Fruit fly (Drosophila melanogaster): ENCODE measurements around the gene CG9853.

The CG9853 gene

dm6 chr3R:4397403-4398079, 4.3 kb downstream of the CG9853 start, which contains the start of gene CG9855 (continued):
- TF ChIP-seq CG3065 (GFP tag; optimal IDR thresholded peaks at IDR 0.05) (no peak), lbe (GFP tag; optimal IDR thresholded peaks at IDR 0.05) (no peak), btn (GFP tag; optimal IDR thresholded peaks at IDR 0.05) (no peak), CG8290 (GFP tag; optimal IDR thresholded peaks at IDR 0.05) (peak; percentile 24), CG8290 (tag; optimal IDR thresholded peaks at IDR 0.05) (peak in 1 of 2 experiments; percentile 20), CG15601 (tag; optimal IDR thresholded peaks at IDR 0.05) (peak; percentile 37), chif (GFP tag; optimal IDR thresholded peaks at IDR 0.05) (no peak), CG34422 (GFP tag; IDR thresholded peaks at IDR 0.05) (no peak), CG10431 (GFP tag; optimal IDR thresholded peaks at IDR 0.05) (peak; percentile 11), Neu2 (GFP tag; optimal IDR thresholded peaks at IDR 0.05; ENCODE audit: borderline replicate concordance) (no peak), ERR (GFP tag; optimal IDR thresholded peaks at IDR 0.05) (no peak), CG12104 (GFP tag; optimal IDR thresholded peaks at IDR 0.05) (no peak), pho (GFP tag; optimal IDR thresholded peaks at IDR 0.05) (no peak), mam (GFP tag; optimal IDR thresholded peaks at IDR 0.05) (no peak), gt (GFP tag; IDR thresholded peaks at IDR 0.05) (no peak), CG3726 (GFP tag; IDR thresholded peaks at IDR 0.05) (no peak), CG14710 (tag; optimal IDR thresholded peaks at IDR 0.05) (peak; percentile 43), CG34376 (GFP tag; optimal IDR thresholded peaks at IDR 0.05) (no peak), Dfd (GFP tag; optimal IDR thresholded peaks at IDR 0.05) (no peak), ap (GFP tag; IDR thresholded peaks at IDR 0.05) (no peak), ftz-f1 (GFP tag; optimal IDR thresholded peaks at IDR 0.05) (peak; percentile 59), CG9932 (GFP tag; IDR thresholded peaks at IDR 0.05) (no peak), CG11398 (GFP tag; optimal IDR thresholded peaks at IDR 0.05) (no peak), yki (optimal IDR thresholded peaks at IDR 0.05) (no peak), esg (GFP tag; conservative IDR thresholded peaks at IDR 0.05) (no peak), sc (optimal IDR thresholded peaks at IDR 0.05) (no peak), sc (GFP tag; optimal IDR thresholded peaks at IDR 0.05) (no peak), NC2β (GFP tag; optimal IDR thresholded peaks at IDR 0.05) (no peak), ab (GFP tag; optimal IDR thresholded peaks at IDR 0.05) (no peak), Max (GFP tag; optimal IDR thresholded peaks at IDR 0.05) (no peak), Side (GFP tag; optimal IDR thresholded peaks at IDR 0.05) (no peak), Lpt (GFP tag; optimal IDR thresholded peaks at IDR 0.05) (no peak), CG6813 (GFP tag; optimal IDR thresholded peaks at IDR 0.05) (no peak), fd3F (GFP tag; optimal IDR thresholded peaks at IDR 0.05) (no peak), CG12391 (tag; optimal IDR thresholded peaks at IDR 0.05) (no peak), CG18011 (GFP tag; optimal IDR thresholded peaks at IDR 0.05) (no peak), tll (GFP tag; optimal IDR thresholded peaks at IDR 0.05) (no peak), tgo (GFP tag; IDR thresholded peaks at IDR 0.05) (no peak), psq (GFP tag; optimal IDR thresholded peaks at IDR 0.05) (no peak), knrl (GFP tag; IDR thresholded peaks at IDR 0.05; ENCODE audit: partially characterized antibody) (0 out of 3 replicates have a peak, but pooled peaks have one; percentile 11), hbn (GFP tag; IDR thresholded peaks at IDR 0.05; ENCODE audit: partially characterized antibody) (peak; percentile 37; the same call in 1 of the 2 replicates), Camta (GFP tag; optimal IDR thresholded peaks at IDR 0.05) (no peak), CG17385 (GFP tag; optimal IDR thresholded peaks at IDR 0.05) (no peak), Xbp1 (GFP tag; optimal IDR thresholded peaks at IDR 0.05) (no peak), kah (GFP tag; optimal IDR thresholded peaks at IDR 0.05) (no peak), CG10366 (GFP tag; IDR thresholded peaks at IDR 0.05) (no peak), nom (GFP tag; optimal IDR thresholded peaks at IDR 0.05) (no peak), HLH3B (GFP tag; IDR thresholded peaks at IDR 0.05) (no peak), Mrtf (GFP tag; IDR thresholded peaks at IDR 0.05) (no peak), Usf (GFP tag; optimal IDR thresholded peaks at IDR 0.05) (no peak), bab2 (GFP tag; optimal IDR thresholded peaks at IDR 0.05) (no peak), vfl (GFP tag; optimal IDR thresholded peaks at IDR 0.05) (no peak)

All from whole organism, embryonic.